Fruit fly (Drosophila melanogaster) S2 (cell line): ENCODE data around the gene Alh.

Experiments
- CG8478 ChIP-seq: fragments of >200 bp; optimal IDR thresholded peaks from 2 replicates; lab custom pipeline; 2018
- CTCF ChIP-seq, 2 experiments: fragments of >200 bp; optimal IDR thresholded peaks; 2 replicates each; lab custom pipeline; 2018

The Alh gene

DNA sequence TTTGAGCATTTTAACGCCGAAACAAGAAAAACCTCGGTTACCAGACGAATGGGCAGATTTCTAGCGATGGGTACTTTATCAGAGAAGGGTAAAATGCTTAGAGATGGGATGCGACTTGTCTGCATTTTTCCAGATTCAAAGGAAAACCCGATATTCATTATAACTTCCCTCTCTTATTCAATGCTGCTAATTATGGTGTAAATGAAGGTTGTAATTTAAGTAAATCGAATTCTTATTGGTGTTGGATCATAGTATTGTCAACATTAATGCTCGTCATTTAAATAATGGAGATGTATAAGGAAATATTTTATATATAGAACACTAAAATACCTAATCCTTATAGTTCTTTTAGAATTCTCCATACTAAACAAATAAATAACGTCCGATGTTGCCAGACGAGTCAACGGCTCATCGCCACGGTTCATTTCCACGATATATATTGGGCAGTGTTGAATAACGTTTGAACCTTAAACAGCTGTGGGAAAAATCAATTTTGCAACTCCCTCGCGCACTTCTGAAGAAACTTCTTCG, at the start of gene Alh, which contains the start of gene CG10098:
TSS of gene Alh (minus strand) at position 77 of the 531 bp plus-strand sequence.
TSS of gene CG10098 (plus strand) at position 440 of the 531 bp plus-strand sequence.
- TF ChIP-seq CG8478 (lab: Kevin White, UChicago) = no peak
- TF ChIP-seq CTCF (optimal IDR thresholded peaks at IDR 0.05; lab: Kevin White, UChicago) = peak in 1 of 2 experiments; percentile 21

DNA sequence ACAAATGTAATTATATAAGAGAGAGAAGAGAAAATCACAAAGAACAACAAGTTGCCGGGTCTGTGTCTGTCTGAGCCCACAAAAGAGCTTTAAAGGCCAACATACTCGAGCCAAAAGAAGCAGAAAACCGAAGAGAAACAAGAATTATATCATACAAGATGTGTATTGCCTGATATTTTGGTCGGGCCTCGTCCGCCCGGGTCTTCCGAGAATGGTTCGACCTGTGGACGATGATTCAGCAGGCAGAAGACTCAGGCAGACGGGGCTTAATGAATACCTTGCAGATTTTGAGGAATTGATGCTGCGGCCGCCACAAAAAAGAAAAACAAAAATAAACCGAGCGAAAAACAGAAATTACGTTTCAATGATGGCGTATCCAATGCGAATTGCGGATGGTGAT, 49.0 kb upstream of the Alh start:
- TF ChIP-seq CTCF (optimal IDR thresholded peaks at IDR 0.05; lab: Kevin White, UChicago) (no peak), CG8478 (lab: Kevin White, UChicago) (no peak)

DNA sequence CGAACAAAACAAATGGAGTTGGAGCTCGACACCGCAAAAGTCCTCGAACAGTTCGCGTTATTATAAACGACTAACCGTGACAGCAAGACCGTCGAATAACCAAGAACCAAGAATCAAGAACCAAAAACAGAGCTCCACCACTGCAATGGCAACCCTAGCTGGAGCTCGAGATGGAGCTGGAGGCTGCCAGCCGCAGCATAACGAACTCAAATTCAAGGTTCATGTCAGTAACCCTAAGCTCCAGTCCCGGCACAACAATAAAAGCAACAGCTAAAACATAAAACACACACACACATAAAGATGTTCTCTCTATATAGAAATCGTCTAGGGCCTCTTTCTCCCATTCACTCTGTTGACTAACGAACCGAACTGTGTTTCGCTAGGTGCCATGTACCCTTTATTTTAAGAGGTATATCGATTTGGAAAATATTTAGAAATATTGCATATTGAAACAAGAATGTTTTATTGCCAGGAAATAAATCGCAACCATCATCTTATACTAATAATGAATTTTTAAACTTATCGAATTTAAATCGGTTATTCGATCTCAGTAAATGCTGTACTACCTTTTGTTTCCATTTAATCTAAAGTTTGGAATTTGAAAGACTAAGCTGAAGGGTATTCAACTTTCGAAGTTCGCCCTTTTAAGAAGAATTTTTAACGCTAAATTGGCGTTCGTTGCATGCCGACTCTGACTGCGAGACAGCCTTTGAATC, 47.6 kb upstream of the Alh start:
- TF ChIP-seq CG8478 (lab: Kevin White, UChicago) (no peak), CTCF (optimal IDR thresholded peaks at IDR 0.05; lab: Kevin White, UChicago) (no peak)

DNA sequence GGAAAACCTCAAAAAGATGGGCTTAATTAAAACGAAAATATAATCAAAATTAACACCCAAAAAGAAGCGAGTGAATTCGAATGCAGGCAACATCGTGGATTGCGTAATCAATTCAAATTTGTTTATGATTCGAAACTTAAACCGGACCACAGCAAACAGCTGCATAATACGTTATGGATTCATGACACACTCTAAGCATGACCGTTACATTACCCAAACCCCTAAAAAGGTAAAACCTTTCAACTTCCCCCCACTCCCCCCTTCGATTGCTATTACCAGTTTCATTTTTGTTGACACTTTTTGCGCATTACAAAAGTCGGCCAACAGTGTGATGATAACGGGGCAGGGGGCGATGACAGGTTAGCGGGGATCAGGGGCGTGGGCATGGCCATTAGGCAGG, 45.9 kb upstream of the Alh start:
- TF ChIP-seq CG8478 (lab: Kevin White, UChicago) (no peak), CTCF (optimal IDR thresholded peaks at IDR 0.05; lab: Kevin White, UChicago) (no peak)

DNA sequence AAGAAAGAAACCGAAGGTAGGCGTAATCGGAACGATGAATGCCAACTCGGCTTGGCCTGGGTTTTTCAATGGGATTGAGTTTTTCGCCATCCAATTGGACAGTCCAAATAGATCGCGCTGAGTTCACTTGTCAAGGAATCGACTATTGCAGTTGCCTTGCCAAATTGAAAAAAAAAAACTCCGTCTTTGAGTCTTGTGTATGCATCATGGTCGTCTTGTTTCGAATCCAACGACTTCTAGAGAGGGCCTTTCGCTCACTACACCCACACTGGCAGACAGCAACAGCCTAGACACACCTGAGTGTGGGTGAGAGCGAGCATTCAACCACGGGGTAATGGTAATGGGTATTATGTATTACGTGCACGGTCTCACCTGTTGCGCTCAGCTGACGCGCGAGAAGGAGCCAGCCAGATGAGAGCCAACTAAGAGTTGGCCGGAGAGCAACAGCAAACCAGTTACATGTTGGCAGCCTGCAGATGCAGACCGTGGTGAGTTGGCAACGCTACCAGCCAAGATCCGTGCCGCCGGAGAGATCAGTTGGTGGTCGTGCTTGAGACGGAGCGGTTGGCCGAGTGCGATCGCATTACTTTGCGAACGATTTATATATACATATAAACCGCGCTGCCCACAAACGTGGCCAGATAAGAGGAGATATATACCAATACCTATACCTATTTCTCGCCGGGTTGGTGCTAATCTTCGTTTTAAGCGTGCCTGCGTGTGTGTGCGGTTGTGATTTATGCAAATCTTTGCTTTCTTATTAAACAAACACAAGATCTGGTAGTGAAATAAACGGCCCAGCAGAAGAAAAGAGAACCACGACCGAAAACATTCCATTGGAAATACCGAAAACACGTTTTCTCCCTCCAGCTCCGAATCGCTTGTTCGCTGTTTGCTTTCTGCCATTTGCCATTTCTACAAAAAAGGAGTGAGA, 38.6 kb upstream of the Alh start, which contains the start of gene sas:
TSS of gene sas (plus strand) at position 453 of the 934 bp plus-strand sequence.
- no peak for TF ChIP-seq CG8478 (lab: Kevin White, UChicago)
- TF ChIP-seq CTCF (optimal IDR thresholded peaks at IDR 0.05; lab: Kevin White, UChicago) = no peak

DNA sequence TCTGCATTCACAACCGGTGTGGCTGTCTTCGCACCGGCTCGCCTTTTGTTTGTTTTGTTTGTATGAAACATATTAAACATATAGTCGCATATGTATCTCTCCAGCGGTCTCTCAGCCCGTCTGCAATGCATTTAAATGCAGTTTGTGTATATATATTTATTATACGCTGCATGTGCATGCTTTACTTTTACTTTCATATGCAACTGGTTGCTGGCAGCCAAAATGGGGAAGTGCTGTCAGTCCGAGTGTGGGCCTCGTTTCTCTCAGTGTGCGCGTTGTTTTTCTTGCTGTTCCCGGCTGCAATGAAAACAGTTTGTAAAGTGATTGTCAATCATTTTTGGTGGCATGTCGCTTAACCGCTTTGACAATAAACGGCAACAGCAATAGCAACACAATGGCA, 35.6 kb upstream of the Alh start:
- TF ChIP-seq CTCF (optimal IDR thresholded peaks at IDR 0.05; lab: Kevin White, UChicago) (no peak), CG8478 (lab: Kevin White, UChicago) (no peak)

DNA sequence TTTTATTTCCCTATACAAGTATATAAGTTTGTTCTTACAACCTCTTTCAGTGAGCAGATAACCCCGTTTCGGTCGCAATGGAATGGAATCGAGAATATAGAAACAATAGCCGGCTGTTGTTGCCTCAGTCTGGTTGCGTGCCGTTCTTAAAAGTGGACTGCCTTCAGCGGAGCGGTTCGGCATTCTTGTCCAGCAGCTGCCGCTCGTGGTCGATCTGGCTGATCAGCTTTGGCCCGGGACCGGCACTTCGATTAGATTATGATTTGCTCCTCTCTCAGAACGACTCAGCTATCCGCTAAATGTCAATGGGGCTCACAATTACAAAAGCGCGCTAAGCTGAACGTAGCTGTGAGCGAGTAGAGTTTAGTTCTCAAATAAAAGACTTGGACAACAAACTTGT, 33.1 kb upstream of the Alh start:
- TF ChIP-seq CG8478 (lab: Kevin White, UChicago) (no peak), CTCF (optimal IDR thresholded peaks at IDR 0.05; lab: Kevin White, UChicago) (no peak)

DNA sequence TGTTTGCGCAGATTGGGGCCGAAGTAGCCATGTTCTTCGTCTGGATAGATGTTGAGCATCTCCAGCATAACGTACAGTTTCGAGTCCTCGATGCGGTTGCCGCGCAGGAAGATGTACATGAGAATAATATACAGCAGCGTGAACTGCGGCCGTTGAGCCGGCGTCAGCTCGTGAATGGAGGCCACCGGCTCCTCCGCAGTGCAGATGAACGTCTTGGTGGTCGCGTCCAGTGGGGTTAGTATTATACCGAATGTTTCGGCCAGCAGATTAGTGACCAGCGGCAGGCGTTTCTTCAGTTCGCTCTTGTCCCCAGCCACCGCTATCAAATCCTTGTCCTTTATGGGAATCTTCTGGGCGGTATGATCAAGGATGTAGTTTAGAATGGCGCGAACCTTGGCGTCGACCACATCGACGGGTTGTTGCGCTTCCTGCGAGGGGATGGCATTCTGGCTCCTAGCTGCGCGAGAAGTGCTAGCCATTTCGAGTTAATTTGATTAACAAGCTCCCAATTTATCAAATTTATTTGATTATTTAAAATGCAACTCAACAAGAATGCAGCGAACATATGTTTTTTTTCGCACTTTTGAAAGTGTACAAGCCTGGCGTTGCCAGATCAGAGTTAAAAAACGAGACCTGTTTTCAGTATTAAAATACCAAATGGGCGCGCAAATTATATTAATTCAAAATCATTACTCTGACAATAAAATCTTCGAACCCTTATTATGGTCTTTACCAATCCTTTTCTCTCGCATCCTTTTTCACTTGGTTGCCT, 30.8 kb upstream of the Alh start, which contains the start of gene MAGE:
TSS of gene MAGE (minus strand) at position 595 of the 772 bp plus-strand sequence.
- TF ChIP-seq CTCF (optimal IDR thresholded peaks at IDR 0.05; lab: Kevin White, UChicago) (no peak), CG8478 (lab: Kevin White, UChicago) (no peak)

DNA sequence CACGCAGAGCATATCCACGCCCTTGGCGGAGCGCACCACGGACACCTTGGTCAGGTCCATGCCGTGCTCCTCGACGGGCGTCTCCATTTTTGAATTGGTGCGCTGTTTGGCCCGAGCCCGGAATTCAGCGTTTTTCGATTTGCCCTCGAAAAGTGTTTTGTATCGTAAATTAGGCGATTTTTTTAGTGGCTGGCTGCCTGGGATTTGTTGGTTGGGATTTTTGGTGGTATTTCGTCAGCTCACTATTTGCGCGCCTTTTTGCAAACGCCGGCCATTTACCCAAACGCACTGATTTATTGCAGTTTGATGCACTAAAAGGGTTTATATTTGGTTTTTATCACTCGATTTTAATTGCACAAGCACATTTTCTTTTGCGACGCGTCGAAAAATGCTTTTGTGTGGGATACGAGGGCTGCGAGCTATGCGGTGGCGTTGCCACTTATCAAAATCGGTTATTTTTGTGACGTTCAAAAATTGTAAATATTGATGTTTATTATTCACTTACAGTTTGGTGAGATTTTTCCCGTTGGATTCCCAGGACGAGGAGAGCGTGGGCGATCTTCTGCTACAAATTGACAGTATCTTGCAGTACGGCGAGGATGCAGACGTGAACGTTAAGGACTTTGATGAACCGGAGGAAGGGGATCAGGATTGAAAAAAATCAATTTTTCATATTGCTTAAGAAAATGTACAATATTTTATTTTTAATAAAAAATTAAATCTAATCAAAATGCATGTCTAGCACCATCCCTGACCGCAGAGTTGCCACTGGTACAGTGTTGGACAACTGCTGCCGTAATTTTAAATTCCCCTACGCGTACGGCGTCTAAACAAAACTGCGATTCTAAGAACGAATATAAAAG, 26.8 kb upstream of the Alh start, which contains the start of the genes gfzf and Sas-4:
TSS of gene gfzf (minus strand) at position 425 of the 863 bp plus-strand sequence.
TSS of gene Sas-4 (plus strand) at position 824 of the 863 bp plus-strand sequence.
- TF ChIP-seq CTCF (optimal IDR thresholded peaks at IDR 0.05; lab: Kevin White, UChicago) = no peak
- no peak for TF ChIP-seq CG8478 (lab: Kevin White, UChicago)

DNA sequence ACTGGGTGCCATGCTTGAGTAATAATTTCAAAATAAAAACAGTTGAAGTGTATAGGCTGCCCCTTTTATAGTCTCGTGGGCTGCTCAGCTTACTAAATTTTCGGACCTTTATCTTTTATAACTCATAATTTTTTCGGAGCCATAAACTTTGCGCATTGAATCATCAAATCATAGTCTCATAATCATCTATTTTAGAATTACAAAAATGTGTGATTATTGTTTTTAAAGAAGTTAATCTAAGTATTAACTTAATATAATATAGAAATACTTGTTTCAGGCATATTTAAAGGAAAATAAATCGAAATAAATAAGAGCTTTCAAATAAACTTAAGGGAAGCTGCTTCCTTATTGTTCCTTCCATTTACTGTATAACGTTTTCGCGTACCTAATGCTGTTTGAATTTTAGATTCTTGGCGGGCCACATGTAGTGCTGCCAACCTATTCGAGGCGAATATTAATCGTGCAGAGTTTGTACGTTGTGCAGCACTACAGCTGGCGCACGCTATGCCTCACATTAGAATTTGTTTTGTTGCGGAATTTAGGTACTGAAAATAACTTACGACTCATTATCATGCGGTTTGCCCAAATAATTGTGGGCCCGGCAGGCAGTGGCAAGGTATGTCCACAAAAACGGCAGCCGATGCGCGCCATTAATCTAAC, 20.4 kb upstream of the Alh start, which contains the start of the genes CG14610 and CG2656:
TSS of gene CG14610 (minus strand) at position 51 of the 660 bp plus-strand sequence.
TSS of gene CG2656 (plus strand) at position 480 of the 660 bp plus-strand sequence.
- TF ChIP-seq CTCF (optimal IDR thresholded peaks at IDR 0.05; lab: Kevin White, UChicago) = peak in 1 of 2 experiments; percentile 17
- no peak for TF ChIP-seq CG8478 (lab: Kevin White, UChicago)

DNA sequence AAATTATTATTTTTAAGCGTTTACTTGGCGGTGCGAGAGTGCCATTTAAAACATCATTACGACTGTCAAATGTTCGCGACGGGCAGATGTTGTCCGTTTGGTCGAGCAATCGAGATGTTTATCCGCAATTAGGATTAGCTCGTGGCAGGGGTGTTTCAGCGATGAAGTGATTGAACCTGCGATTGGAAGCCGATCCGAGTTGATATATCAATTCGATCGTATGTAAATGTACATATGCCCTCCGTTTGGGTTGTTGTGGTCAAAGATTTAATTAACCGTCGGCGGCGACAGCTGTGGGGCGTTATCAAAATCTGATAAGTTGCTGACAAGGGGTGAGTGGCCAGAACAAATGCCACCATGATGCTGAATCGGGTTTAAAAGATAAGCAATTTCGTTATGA, 18.6 kb upstream of the Alh start:
- TF ChIP-seq CG8478 (lab: Kevin White, UChicago) (no peak), CTCF (optimal IDR thresholded peaks at IDR 0.05; lab: Kevin White, UChicago) (no peak)
